Fruit fly (Drosophila melanogaster) Kc167 (cell line): ENCODE data around the gene emei.

ENCODE experiments used
- Myc ChIP-seq: fragments of >200 bp; optimal IDR thresholded peaks from 2 replicates; lab custom pipeline; 2017; ENCODE audit warnings: missing external identifiers
- Sin3A ChIP-seq: fragments of >200 bp; optimal IDR thresholded peaks from 2 replicates; lab custom pipeline; 2018; ENCODE audit warnings: missing external identifiers
- insv ChIP-seq: fragments of >200 bp; optimal IDR thresholded peaks from 3 replicates; lab custom pipeline; 2018; ENCODE audit warnings: missing external identifiers
- psq ChIP-seq: fragments of >200 bp; optimal IDR thresholded peaks from 2 replicates; lab custom pipeline; 2017; ENCODE audit warnings: missing external identifiers

DNA sequence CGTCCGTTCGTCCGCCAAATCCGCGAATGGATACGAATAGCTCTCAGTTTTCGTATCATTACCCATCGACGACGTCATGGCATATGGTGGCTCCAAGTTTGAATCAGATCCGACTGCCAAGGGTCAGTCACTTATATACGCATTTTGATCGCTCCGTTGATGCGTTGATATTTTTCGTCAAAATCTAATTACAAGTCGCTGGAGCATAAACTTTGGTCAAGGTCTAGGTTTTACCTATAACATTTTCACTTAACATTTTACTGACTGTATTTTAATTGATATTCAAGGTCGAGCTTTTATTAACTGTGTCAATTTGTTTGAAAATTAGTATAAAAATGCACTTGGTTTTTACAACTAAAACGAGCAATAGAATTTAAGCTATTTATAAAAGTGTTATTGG lies 7.9 kb upstream of the emei start, which contains the start of gene Elo68beta:
- no peak for TF ChIP-seq insv (lab: Kevin White, UChicago)
- TF ChIP-seq psq (lab: Kevin White, UChicago), result no peak
- TF ChIP-seq Sin3A (lab: Kevin White, UChicago), result no peak
- no peak for TF ChIP-seq Myc (lab: Kevin White, UChicago)
